Worm (Caenorhabditis elegans) whole organism, early embryonic: Measurements from ENCODE around the gene C25H3.15.
"Not testable (repeated sequence)": the region's sequence is repeated elsewhere in the genome, so short reads cannot be mapped to it uniquely, and the experiment has no call there.

Source experiments
- B0310.2 ChIP-seq: sonication (generic microtip); optimal IDR thresholded peaks from 2 replicates; lab custom pipeline; 2016; ENCODE audit warnings: mild to moderate bottlenecking, missing genetic modification characterization, missing compliant biosample characterization
- F13C5.2 ChIP-seq: sonication (generic microtip); optimal IDR thresholded peaks from 2 replicates; lab custom pipeline; 2017; ENCODE audit warnings: mild to moderate bottlenecking, missing genetic modification characterization, inconsistent platforms, missing compliant biosample characterization
- aly-1 ChIP-seq: sonication (generic microtip); optimal IDR thresholded peaks from 2 replicates; lab custom pipeline; 2016; ENCODE audit warnings: missing genetic modification characterization, missing compliant biosample characterization
- ama-1 ChIP-seq: fragments of 150-350 bp; optimal IDR thresholded peaks from 2 replicates; lab custom pipeline; 2014
- ceh-13 ChIP-seq: fragments of 200-800 bp; sonication (Bioruptor generic); optimal IDR thresholded peaks from 2 replicates; lab custom pipeline; 2018; ENCODE audit warnings: mild to moderate bottlenecking, missing genetic modification characterization, missing compliant biosample characterization
- ceh-36 ChIP-seq: sonication (generic microtip); optimal IDR thresholded peaks from 2 replicates; lab custom pipeline; 2016; ENCODE audit warnings: missing genetic modification characterization, inconsistent platforms, missing compliant biosample characterization
- ets-7 ChIP-seq: sonication (generic microtip); optimal IDR thresholded peaks from 2 replicates; lab custom pipeline; 2016; ENCODE audit warnings: missing genotype, missing genetic modification characterization, missing compliant biosample characterization
- flt-1 ChIP-seq: fragments of 200-800 bp; sonication (Bioruptor generic); IDR thresholded peaks from 2 replicates; pipeline ENCODE4 v1.3.6; 2022; ENCODE audit warnings: missing genetic modification characterization, missing compliant biosample characterization
- hmbx-1 ChIP-seq: sonication (generic microtip); optimal IDR thresholded peaks from 2 replicates; lab custom pipeline; 2016; ENCODE audit warnings: mild to moderate bottlenecking, missing genetic modification characterization, missing compliant biosample characterization
- hmg-4 ChIP-seq: fragments of 200-800 bp; sonication (Bioruptor generic); optimal IDR thresholded peaks from 2 replicates; lab custom pipeline; 2018; ENCODE audit warnings: mild to moderate bottlenecking, missing genetic modification characterization, missing compliant biosample characterization
- hnd-1 ChIP-seq: sonication (generic microtip); optimal IDR thresholded peaks from 2 replicates; lab custom pipeline; 2016; ENCODE audit warnings: missing genetic modification characterization, missing compliant biosample characterization
- pes-1 ChIP-seq: fragments of 200-800 bp; sonication (Bioruptor generic); IDR thresholded peaks from 2 replicates; pipeline ENCODE4 v1.3.6; 2022; ENCODE audit warnings: missing genetic modification reagents, missing genetic modification characterization, missing compliant biosample characterization
- scrt-1 ChIP-seq: fragments of 200-800 bp; sonication (Bioruptor generic); IDR thresholded peaks from 2 replicates; pipeline ENCODE4 v1.3.6; 2022; ENCODE audit warnings: missing genetic modification characterization, missing compliant biosample characterization
- sea-1 ChIP-seq: fragments of 200-800 bp; sonication (Bioruptor generic); conservative IDR thresholded peaks from 2 replicates; pipeline ENCODE4 v1.3.6; 2022; ENCODE audit warnings: missing genetic modification characterization, missing compliant biosample characterization
- tbx-11 ChIP-seq: fragments of 200-800 bp; sonication (Bioruptor generic); IDR thresholded peaks from 2 replicates; pipeline ENCODE4 v1.3.6; 2022; ENCODE audit warnings: missing genetic modification characterization, missing compliant biosample characterization
- tbx-37 ChIP-seq: fragments of 200-800 bp; sonication (Bioruptor generic); conservative IDR thresholded peaks from 2 replicates; pipeline ENCODE4 v1.3.6; 2022; ENCODE audit warnings: missing genetic modification reagents, missing genetic modification characterization, missing compliant biosample characterization
- tra-4 ChIP-seq: sonication (generic microtip); optimal IDR thresholded peaks from 2 replicates; lab custom pipeline; 2017; ENCODE audit warnings: missing genetic modification characterization, missing compliant biosample characterization

Gene C25H3.15

ce11 chrII:5665029-5665428, at the start of gene C25H3.15:
Gene C25H3.15 (plus strand): TSS chrII:5665329.
- TF ChIP-seq B0310.2 (tag; lab: Kevin White, UChicago) (no peak), F13C5.2 (tag; lab: Kevin White, UChicago) (no peak), hnd-1 (tag; lab: Kevin White, UChicago) (no peak), ceh-36 (tag; lab: Kevin White, UChicago) (no peak), hmg-4 (GFP tag; lab: Kevin White, UChicago) (no peak), scrt-1 (no peak), flt-1 (GFP tag; lab: Robert Waterston, UW) (no peak)

- TF ChIP-seq F13C5.2 (tag; lab: Kevin White, UChicago), result no peak
- TF ChIP-seq B0310.2 (tag; lab: Kevin White, UChicago), result no peak
- no peak for TF ChIP-seq sea-1 (GFP tag; lab: Robert Waterston, UW)
- no peak for TF ChIP-seq hmg-4 (GFP tag; lab: Kevin White, UChicago)
- no peak for TF ChIP-seq scrt-1
- TF ChIP-seq flt-1 (GFP tag; lab: Robert Waterston, UW), result no peak
- TF ChIP-seq tbx-11, result no peak
- no peak for TF ChIP-seq ceh-36 (tag; lab: Kevin White, UChicago)
- no peak for TF ChIP-seq pes-1
- TF ChIP-seq tbx-37 (GFP tag; lab: Robert Waterston, UW), result no peak
- no peak for TF ChIP-seq aly-1
- TF ChIP-seq ets-7 (tag; lab: Kevin White, UChicago), result no peak
- TF ChIP-seq hmbx-1 (tag; lab: Kevin White, UChicago), result no peak
- no peak for TF ChIP-seq ceh-13
- no peak for TF ChIP-seq tra-4
- TF ChIP-seq hnd-1 (tag; lab: Kevin White, UChicago), result no peak
- TF ChIP-seq ama-1 (lab: Kevin White, UChicago), result no peak
These were observed 45.8 kb upstream of the C25H3.15 start, which contains the start of gene dhs-6 for ce11 chrII:5619298-5619697. Gene dhs-6 (minus strand): TSS chrII:5619319.

- TF ChIP-seq ceh-13; tbx-11; sea-1 (GFP tag; lab: Robert Waterston, UW): not testable (repeated sequence)
These were observed 42.7 kb upstream of the C25H3.15 start, which contains the start of the genes eif-3.L and npl-4.2 for ce11 chrII:5622383-5622939. Gene eif-3.L (minus strand): TSS chrII:5622483. Gene npl-4.2 (plus strand): TSS chrII:5622889.

ce11 chrII:5628326-5628818, 36.8 kb upstream of the C25H3.15 start, which contains the start of gene F59E12.15:
Gene F59E12.15 (minus strand): TSS chrII:5628376.
- TF ChIP-seq tbx-37 (GFP tag; lab: Robert Waterston, UW) (no peak), sea-1 (GFP tag; lab: Robert Waterston, UW) (no peak), tra-4 (no peak), pes-1 (no peak), hmbx-1 (tag; lab: Kevin White, UChicago) (no peak), ama-1 (lab: Kevin White, UChicago) (no peak), tbx-11 (no peak), ets-7 (tag; lab: Kevin White, UChicago) (no peak), B0310.2 (tag; lab: Kevin White, UChicago) (no peak), flt-1 (GFP tag; lab: Robert Waterston, UW) (no peak)

ce11 chrII:5630851-5631401, 34.2 kb upstream of the C25H3.15 start, which contains the start of the genes F59E12.6 and npl-4.1:
Gene F59E12.6 (minus strand): TSS chrII:5630951.
Gene npl-4.1 (plus strand): TSS chrII:5631351.
- TF ChIP-seq tbx-37 (GFP tag; lab: Robert Waterston, UW); flt-1 (GFP tag; lab: Robert Waterston, UW); scrt-1: not testable (repeated sequence)

ce11 chrII:5633453-5633852, 31.7 kb upstream of the C25H3.15 start:
- TF ChIP-seq tra-4 (no peak), ets-7 (tag; lab: Kevin White, UChicago) (no peak), tbx-37 (GFP tag; lab: Robert Waterston, UW) (no peak), scrt-1 (no peak), flt-1 (GFP tag; lab: Robert Waterston, UW) (no peak), hmg-4 (GFP tag; lab: Kevin White, UChicago) (no peak), ama-1 (lab: Kevin White, UChicago) (no peak), F13C5.2 (tag; lab: Kevin White, UChicago) (no peak), ceh-13 (no peak), hnd-1 (tag; lab: Kevin White, UChicago) (no peak), sea-1 (GFP tag; lab: Robert Waterston, UW) (no peak), tbx-11 (no peak), pes-1 (no peak), hmbx-1 (tag; lab: Kevin White, UChicago) (no peak), B0310.2 (tag; lab: Kevin White, UChicago) (no peak), ceh-36 (tag; lab: Kevin White, UChicago) (no peak), aly-1 (no peak)

- no peak for TF ChIP-seq flt-1 (GFP tag; lab: Robert Waterston, UW)
- TF ChIP-seq hmbx-1 (tag; lab: Kevin White, UChicago), result no peak
- no peak for TF ChIP-seq F13C5.2 (tag; lab: Kevin White, UChicago)
- no peak for TF ChIP-seq B0310.2 (tag; lab: Kevin White, UChicago)
- TF ChIP-seq ceh-13, result no peak
- TF ChIP-seq ets-7 (tag; lab: Kevin White, UChicago), result no peak
- TF ChIP-seq ceh-36 (tag; lab: Kevin White, UChicago), result no peak
- TF ChIP-seq sea-1 (GFP tag; lab: Robert Waterston, UW), result no peak
- TF ChIP-seq aly-1, result no peak
- no peak for TF ChIP-seq ama-1 (lab: Kevin White, UChicago)
- no peak for TF ChIP-seq scrt-1
- TF ChIP-seq tbx-37 (GFP tag; lab: Robert Waterston, UW), result no peak
- no peak for TF ChIP-seq pes-1
- TF ChIP-seq hnd-1 (tag; lab: Kevin White, UChicago), result no peak
- TF ChIP-seq hmg-4 (GFP tag; lab: Kevin White, UChicago), result no peak
- no peak for TF ChIP-seq tbx-11
- no peak for TF ChIP-seq tra-4
These were observed 28.3 kb upstream of the C25H3.15 start, which contains the start of gene F59E12.8 for ce11 chrII:5636826-5637225. Gene F59E12.8 (minus strand): TSS chrII:5636926.
